Worm (Caenorhabditis elegans) whole organism, L2 larva: ENCODE data around the gene F11A10.5.

Experiments used
- C34F6.9 ChIP-seq: fragments of 150-350 bp; optimal IDR thresholded peaks from 2 replicates; lab custom pipeline; 2014; ENCODE audit warnings: missing biosample characterization, missing genetic modification characterization
- F13H6.1 ChIP-seq: sonication (generic microtip); optimal IDR thresholded peaks from 2 replicates; lab custom pipeline; 2016; ENCODE audit warnings: missing genetic modification characterization, missing compliant biosample characterization
- R02D3.7 ChIP-seq: fragments of 150-350 bp; optimal IDR thresholded peaks from 2 replicates; lab custom pipeline; 2014; ENCODE audit warnings: missing biosample characterization, missing genetic modification characterization
- Y55F3AM.14 ChIP-seq: fragments of 200-800 bp; sonication (Bioruptor generic); optimal IDR thresholded peaks from 2 replicates; lab custom pipeline; 2018; ENCODE audit warnings: mild to moderate bottlenecking, missing genetic modification characterization, missing compliant biosample characterization
- ZK546.5 ChIP-seq: sonication (generic microtip); optimal IDR thresholded peaks from 2 replicates; lab custom pipeline; 2017; ENCODE audit warnings: missing biosample characterization, missing genetic modification characterization
- alr-1 ChIP-seq: fragments of 150-350 bp; optimal IDR thresholded peaks from 2 replicates; lab custom pipeline; 2014; ENCODE audit warnings: missing biosample characterization, missing genetic modification characterization
- aly-2 ChIP-seq: fragments of 150-350 bp; optimal IDR thresholded peaks from 2 replicates; lab custom pipeline; 2014; ENCODE audit warnings: missing biosample characterization, missing genetic modification characterization
- ama-1 ChIP-seq: fragments of 150-350 bp; optimal IDR thresholded peaks from 2 replicates; lab custom pipeline; 2018; ENCODE audit warnings: inconsistent platforms
- blmp-1 ChIP-seq: sonication (generic microtip); optimal IDR thresholded peaks from 2 replicates; lab custom pipeline; 2017; ENCODE audit warnings: missing genetic modification characterization, mild to moderate bottlenecking, missing compliant biosample characterization, antibody characterized with exemption, moderate library complexity; ENCODE audit not compliant: insufficient read depth
- ceh-16 ChIP-seq: fragments of 150-350 bp; optimal IDR thresholded peaks from 2 replicates; lab custom pipeline; 2014; ENCODE audit warnings: missing biosample characterization, missing genetic modification characterization
- ceh-82 ChIP-seq: fragments of 150-350 bp; optimal IDR thresholded peaks from 2 replicates; lab custom pipeline; 2014; ENCODE audit warnings: missing biosample characterization, missing genetic modification characterization
- crh-2 ChIP-seq: sonication (generic microtip); optimal IDR thresholded peaks from 2 replicates; lab custom pipeline; 2017; ENCODE audit warnings: missing biosample characterization, missing genetic modification characterization
- dmd-4 ChIP-seq: sonication (generic microtip); optimal IDR thresholded peaks from 2 replicates; lab custom pipeline; 2017; ENCODE audit warnings: missing biosample characterization, missing genetic modification characterization
- egl-27 ChIP-seq: sonication (generic microtip); optimal IDR thresholded peaks from 3 replicates; lab custom pipeline; 2017; ENCODE audit warnings: missing biosample characterization, missing genetic modification reagents, missing genetic modification characterization
- elt-1 ChIP-seq: fragments of 150-350 bp; optimal IDR thresholded peaks from 2 replicates; lab custom pipeline; 2014; ENCODE audit warnings: missing biosample characterization, missing genetic modification characterization
- elt-3 ChIP-seq: sonication (generic microtip); optimal IDR thresholded peaks from 2 replicates; lab custom pipeline; 2017; ENCODE audit warnings: missing biosample characterization, missing genetic modification characterization
- fos-1 ChIP-seq: fragments of 150-350 bp; optimal IDR thresholded peaks from 2 replicates; lab custom pipeline; 2014; ENCODE audit warnings: missing biosample characterization, missing genetic modification characterization
- gmeb-1 ChIP-seq: fragments of 150-350 bp; optimal IDR thresholded peaks from 2 replicates; lab custom pipeline; 2014; ENCODE audit warnings: missing biosample characterization, missing genetic modification characterization
- lin-11 ChIP-seq: fragments of 150-350 bp; sonication (generic microtip); optimal IDR thresholded peaks from 2 replicates; lab custom pipeline; 2014; ENCODE audit warnings: missing biosample characterization, missing genetic modification characterization, inconsistent platforms, mixed read lengths
- lin-13 ChIP-seq: fragments of 150-350 bp; optimal IDR thresholded peaks from 2 replicates; lab custom pipeline; 2014; ENCODE audit warnings: missing biosample characterization, missing genetic modification reagents, missing genetic modification characterization
- lin-39 ChIP-seq: fragments of 150-350 bp; optimal IDR thresholded peaks from 2 replicates; lab custom pipeline; 2014; ENCODE audit warnings: missing biosample characterization, missing genetic modification reagents, missing genetic modification characterization
- lsy-2 ChIP-seq, 2 experiments: fragments of 150-350 bp in 1 of 2; sonication (generic microtip) in 1 of 2; optimal IDR thresholded peaks; 2 replicates each; lab custom pipeline; 2014 to 2017; ENCODE audit warnings: missing biosample characterization in 2 of 2, missing genetic modification characterization in 2 of 2
- mab-5 ChIP-seq: fragments of 150-350 bp; optimal IDR thresholded peaks from 2 replicates; lab custom pipeline; 2014; ENCODE audit warnings: missing biosample characterization, missing genetic modification characterization
- mbf-1 ChIP-seq: sonication (generic microtip); optimal IDR thresholded peaks from 2 replicates; lab custom pipeline; 2017; ENCODE audit warnings: missing biosample characterization, missing genetic modification characterization
- mdl-1 ChIP-seq, 2 experiments: fragments of 150-350 bp in 1 of 2; sonication (generic microtip) in 1 of 2; optimal IDR thresholded peaks; 2 replicates each; lab custom pipeline; 2017; ENCODE audit warnings: missing biosample characterization in 2 of 2, missing genetic modification characterization in 2 of 2
- nhr-10 ChIP-seq: sonication (generic microtip); optimal IDR thresholded peaks from 2 replicates; lab custom pipeline; 2017; ENCODE audit warnings: missing biosample characterization, missing genetic modification characterization
- nhr-11 ChIP-seq: fragments of 150-350 bp; optimal IDR thresholded peaks from 2 replicates; lab custom pipeline; 2014; ENCODE audit warnings: missing biosample characterization, missing genetic modification characterization
- nhr-12 ChIP-seq: fragments of 150-350 bp; optimal IDR thresholded peaks from 2 replicates; lab custom pipeline; 2014; ENCODE audit warnings: missing biosample characterization, missing genetic modification characterization
- nhr-129 ChIP-seq: fragments of 150-350 bp; optimal IDR thresholded peaks from 2 replicates; lab custom pipeline; 2014; ENCODE audit warnings: missing biosample characterization, missing genetic modification characterization
- nhr-21 ChIP-seq: fragments of 150-350 bp; optimal IDR thresholded peaks from 2 replicates; lab custom pipeline; 2014; ENCODE audit warnings: missing biosample characterization, missing genetic modification characterization
- nhr-23 ChIP-seq: fragments of 150-350 bp; optimal IDR thresholded peaks from 2 replicates; lab custom pipeline; 2014; ENCODE audit warnings: missing biosample characterization, missing genetic modification reagents, missing genetic modification characterization
- nhr-237 ChIP-seq: fragments of 150-350 bp; optimal IDR thresholded peaks from 2 replicates; lab custom pipeline; 2014; ENCODE audit warnings: missing biosample characterization, missing genetic modification characterization
- nhr-25 ChIP-seq: fragments of 150-350 bp; sonication (generic microtip); optimal IDR thresholded peaks from 3 replicates; lab custom pipeline; 2014; ENCODE audit warnings: missing biosample characterization, missing genetic modification characterization
- nhr-6 ChIP-seq: fragments of 150-350 bp; optimal IDR thresholded peaks from 2 replicates; lab custom pipeline; 2014; ENCODE audit warnings: missing biosample characterization, missing genetic modification characterization
- nhr-77 ChIP-seq: fragments of 150-350 bp; optimal IDR thresholded peaks from 2 replicates; lab custom pipeline; 2014; ENCODE audit warnings: missing biosample characterization, missing genetic modification characterization
- peb-1 ChIP-seq: fragments of 150-350 bp; optimal IDR thresholded peaks from 2 replicates; lab custom pipeline; 2014; ENCODE audit warnings: missing biosample characterization, missing genetic modification characterization
- sem-4 ChIP-seq: fragments of 150-350 bp; optimal IDR thresholded peaks from 2 replicates; lab custom pipeline; 2014; ENCODE audit warnings: missing biosample characterization, missing genetic modification reagents, missing genetic modification characterization
- skn-1 ChIP-seq: sonication (generic microtip); optimal IDR thresholded peaks from 2 replicates; lab custom pipeline; 2017; ENCODE audit warnings: missing biosample characterization, missing genetic modification characterization
- sma-3 ChIP-seq: sonication (generic microtip); optimal IDR thresholded peaks from 2 replicates; lab custom pipeline; 2016; ENCODE audit warnings: missing genetic modification reagents, missing genetic modification characterization, missing compliant biosample characterization
- sma-9 ChIP-seq, 2 experiments: fragments of 150-350 bp in 1 of 2; sonication (generic microtip) in 1 of 2; optimal IDR thresholded peaks; 2 replicates each; lab custom pipeline; 2014 to 2016; ENCODE audit warnings: missing genetic modification characterization in 2 of 2, mild to moderate bottlenecking in 1 of 2, missing biosample characterization in 1 of 2, missing compliant biosample characterization in 1 of 2, missing genetic modification reagents in 1 of 2, moderate library complexity in 1 of 2
- snpc-4 ChIP-seq: fragments of 150-350 bp; optimal IDR thresholded peaks from 2 replicates; lab custom pipeline; 2014; ENCODE audit warnings: missing biosample characterization, missing genetic modification characterization
- unc-39 ChIP-seq: fragments of 150-350 bp; optimal IDR thresholded peaks from 2 replicates; lab custom pipeline; 2014; ENCODE audit warnings: missing biosample characterization, missing genetic modification characterization
- unc-55 ChIP-seq: fragments of 150-350 bp; sonication (generic microtip); optimal IDR thresholded peaks from 3 replicates; lab custom pipeline; 2014; ENCODE audit warnings: missing biosample characterization, missing genetic modification reagents, missing genetic modification characterization
- unc-62 ChIP-seq: fragments of 150-350 bp; optimal IDR thresholded peaks from 2 replicates; lab custom pipeline; 2014; ENCODE audit warnings: missing biosample characterization, missing genetic modification reagents, missing genetic modification characterization
- zag-1 ChIP-seq: fragments of 150-350 bp; optimal IDR thresholded peaks from 2 replicates; lab custom pipeline; 2014; ENCODE audit warnings: missing biosample characterization, missing genetic modification characterization
- ztf-1 ChIP-seq: fragments of 200-800 bp; sonication (Bioruptor generic); conservative IDR thresholded peaks from 2 replicates; pipeline ENCODE4 v1.3.6; 2022; ENCODE audit warnings: missing genetic modification characterization, missing compliant biosample characterization
- ztf-11 ChIP-seq: sonication (generic microtip); optimal IDR thresholded peaks from 2 replicates; lab custom pipeline; 2017; ENCODE audit warnings: missing biosample characterization, missing genetic modification characterization
- ztf-4 ChIP-seq: fragments of 150-350 bp; optimal IDR thresholded peaks from 2 replicates; lab custom pipeline; 2014; ENCODE audit warnings: missing biosample characterization, missing genetic modification characterization

Gene F11A10.5

DNA sequence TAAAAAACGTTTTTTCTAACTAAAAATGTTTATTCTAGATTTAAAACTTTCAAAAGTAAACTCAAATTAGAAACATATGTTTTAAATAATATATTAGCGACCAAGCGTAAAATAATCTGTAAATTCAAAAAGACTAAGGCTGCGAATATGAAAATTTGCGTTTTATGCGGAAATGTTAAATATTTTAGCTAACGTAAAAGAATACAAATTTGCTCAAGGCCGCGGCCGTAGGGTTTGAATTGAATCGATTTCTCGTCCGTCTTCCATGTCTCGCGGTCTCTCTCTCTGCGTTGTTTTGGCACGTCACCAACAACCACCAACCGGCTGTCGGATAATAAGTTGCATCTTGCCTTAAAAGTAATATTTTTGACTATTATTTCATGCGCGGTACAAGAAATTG lies at the start of gene F11A10.5:
F11A10.5 (plus strand) TSS at position 301 of the 400 bp plus-strand sequence.
- TF ChIP-seq snpc-4 (tag; lab: Kevin White, UChicago) = no peak
- no peak for TF ChIP-seq nhr-12 (tag; lab: Kevin White, UChicago)
- no peak for TF ChIP-seq nhr-23 (tag; lab: Kevin White, UChicago)
- no peak for TF ChIP-seq lsy-2 (tag; optimal IDR thresholded peaks at IDR 0.05; lab: Kevin White, UChicago)
- no peak for TF ChIP-seq unc-39 (tag; lab: Kevin White, UChicago)
- peak; percentile 46 for TF ChIP-seq nhr-129 (tag; lab: Kevin White, UChicago)
- TF ChIP-seq nhr-11 (tag; lab: Kevin White, UChicago) = no peak
- no peak for TF ChIP-seq aly-2 (tag; lab: Kevin White, UChicago)
- peak; percentile 13 for TF ChIP-seq crh-2 (tag; lab: Kevin White, UChicago)
- no peak for TF ChIP-seq elt-1 (tag; lab: Kevin White, UChicago)
- no peak for TF ChIP-seq alr-1
- no peak for TF ChIP-seq nhr-6
- TF ChIP-seq lin-39 (tag; lab: Kevin White, UChicago) = no peak
- TF ChIP-seq ZK546.5 (tag; lab: Kevin White, UChicago) = no peak
- TF ChIP-seq lin-11 = no peak
- no peak for TF ChIP-seq mab-5
- TF ChIP-seq sma-3 (GFP tag; lab: Kevin White, UChicago) = no peak

DNA sequence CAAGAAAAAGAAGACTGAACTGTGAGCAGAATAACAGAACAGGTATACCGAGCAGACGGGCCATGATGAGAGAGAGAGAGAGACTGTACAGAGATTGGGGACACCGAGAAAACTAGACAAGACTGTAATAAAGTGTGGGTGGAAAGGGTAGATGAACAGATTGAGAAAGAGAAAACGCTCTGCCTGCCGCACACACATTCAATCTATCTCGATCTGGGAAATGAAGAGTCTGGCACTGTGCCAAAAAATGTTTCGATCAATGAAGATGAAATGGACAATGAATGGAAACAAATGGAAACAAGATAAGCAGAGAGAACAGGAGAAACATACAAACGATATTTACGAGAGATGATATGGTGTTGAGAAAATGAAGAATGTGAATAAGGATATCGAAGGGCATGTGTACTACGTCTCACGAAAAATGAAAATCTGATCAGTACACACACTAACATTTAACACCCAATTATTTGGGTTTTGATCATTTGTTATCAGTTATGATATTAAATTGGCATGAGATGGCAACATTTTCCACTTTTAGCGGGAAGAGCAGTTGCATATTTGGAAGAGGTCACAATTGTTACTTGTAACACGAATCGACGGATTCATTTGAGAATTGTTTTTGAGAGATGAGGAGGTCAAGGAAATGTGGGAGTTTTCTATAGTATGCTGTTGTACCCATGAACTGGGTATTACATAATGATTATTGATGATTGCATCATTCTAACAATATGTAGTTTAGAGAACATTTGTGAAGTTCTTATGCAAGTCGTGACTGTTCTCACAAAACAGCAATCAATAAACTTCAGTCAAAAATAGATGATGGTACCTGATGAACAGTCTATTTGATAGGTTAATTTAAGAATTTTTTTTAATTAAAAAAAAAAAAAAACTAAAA lies 48.8 kb upstream of the F11A10.5 start:
- no peak for TF ChIP-seq ztf-1 (GFP tag; lab: Robert Waterston, UW)
- no peak for TF ChIP-seq ceh-82 (tag; lab: Kevin White, UChicago)
- no peak for TF ChIP-seq nhr-237 (tag; lab: Kevin White, UChicago)
- TF ChIP-seq peb-1 = no peak
- no peak for TF ChIP-seq nhr-10 (tag; lab: Kevin White, UChicago)
- no peak for TF ChIP-seq elt-1 (tag; lab: Kevin White, UChicago)
- TF ChIP-seq nhr-6 = no peak
- no peak for TF ChIP-seq ama-1 (lab: Kevin White, UChicago)
- no peak for TF ChIP-seq unc-39 (tag; lab: Kevin White, UChicago)
- TF ChIP-seq dmd-4 = no peak
- peak; percentile 47 for TF ChIP-seq nhr-21 (tag; lab: Kevin White, UChicago)
- no peak for TF ChIP-seq mbf-1 (tag; lab: Kevin White, UChicago)
- no peak for TF ChIP-seq unc-55 (GFP tag; lab: Kevin White, UChicago)
- TF ChIP-seq ceh-16 = peak; percentile 29
- TF ChIP-seq elt-3 (tag; lab: Kevin White, UChicago) = no peak
- TF ChIP-seq lin-11 = no peak
- TF ChIP-seq nhr-25 (tag; lab: Kevin White, UChicago) = peak; percentile 36
- TF ChIP-seq mab-5 = no peak
- no peak for TF ChIP-seq gmeb-1 (tag; lab: Kevin White, UChicago)
- no peak for TF ChIP-seq nhr-77
- TF ChIP-seq nhr-23 (tag; lab: Kevin White, UChicago) = no peak
- no peak for TF ChIP-seq alr-1
- no peak for TF ChIP-seq nhr-11 (tag; lab: Kevin White, UChicago)
- peak; percentile 56 for TF ChIP-seq blmp-1 (tag; lab: Kevin White, UChicago)
- no peak for TF ChIP-seq crh-2 (tag; lab: Kevin White, UChicago)
- no peak for TF ChIP-seq snpc-4 (tag; lab: Kevin White, UChicago)
- TF ChIP-seq lin-13 (GFP tag; lab: Kevin White, UChicago) = no peak
- TF ChIP-seq nhr-129 (tag; lab: Kevin White, UChicago) = peak; percentile 64
- no peak for TF ChIP-seq unc-62 (GFP tag; lab: Kevin White, UChicago)
- peak; percentile 28 for TF ChIP-seq fos-1
- peak in 1 of 2 experiments; percentile 21 for TF ChIP-seq lsy-2 (tag; optimal IDR thresholded peaks at IDR 0.05; lab: Kevin White, UChicago)
- no peak for TF ChIP-seq ztf-11
- no peak for TF ChIP-seq mdl-1 (tag; optimal IDR thresholded peaks at IDR 0.05; lab: Kevin White, UChicago)
- no peak for TF ChIP-seq lin-39 (tag; lab: Kevin White, UChicago)
- TF ChIP-seq Y55F3AM.14 (GFP tag; lab: Kevin White, UChicago) = no peak
- no peak for TF ChIP-seq R02D3.7
- no peak for TF ChIP-seq nhr-12 (tag; lab: Kevin White, UChicago)
- TF ChIP-seq F13H6.1 (tag; lab: Kevin White, UChicago) = no peak
- TF ChIP-seq ZK546.5 (tag; lab: Kevin White, UChicago) = no peak
- peak; percentile 34 for TF ChIP-seq egl-27 (tag; lab: Kevin White, UChicago)
- no peak for TF ChIP-seq C34F6.9
- no peak for TF ChIP-seq sem-4 (tag; lab: Kevin White, UChicago)
- TF ChIP-seq sma-3 (GFP tag; lab: Kevin White, UChicago) = peak; percentile 59
- TF ChIP-seq skn-1 (tag; lab: Kevin White, UChicago) = no peak
- TF ChIP-seq zag-1 = no peak
- TF ChIP-seq sma-9 (GFP tag; optimal IDR thresholded peaks at IDR 0.05; lab: Kevin White, UChicago) = peak; percentile 83
- TF ChIP-seq sma-9 (tag; optimal IDR thresholded peaks at IDR 0.05; lab: Kevin White, UChicago) = no peak
- no peak for TF ChIP-seq aly-2 (tag; lab: Kevin White, UChicago)
- TF ChIP-seq ztf-4 (tag; lab: Kevin White, UChicago) = no peak
- TF ChIP-seq, all 48 proteins: peak for 10
